Worm (Caenorhabditis elegans): ENCODE data around the gene Y39B6A.5.

- TF ChIP-seq drap-1 (GFP tag; optimal IDR thresholded peaks at IDR 0.05) (no peak), unc-62 (GFP tag; optimal IDR thresholded peaks at IDR 0.05) (no peak), lin-13 (tag; optimal IDR thresholded peaks at IDR 0.05) (no peak), elt-3 (tag; optimal IDR thresholded peaks at IDR 0.05) (no peak), mep-1 (tag; optimal IDR thresholded peaks at IDR 0.05) (no peak), nhr-12 (tag; optimal IDR thresholded peaks at IDR 0.05) (no peak), snpc-4 (tag; optimal IDR thresholded peaks at IDR 0.05) (no peak), flh-1 (GFP tag; optimal IDR thresholded peaks at IDR 0.05) (no peak)
These were observed 17.0 kb upstream of the Y39B6A.5 start for ce11 chrV:19175714-19176113.
